Fruit fly (Drosophila melanogaster) whole organism, embryonic: ENCODE results near the gene Trm7-32.

Source experiments
- Antp ChIP-seq: fragments of 200-800 bp; sonication (Bioruptor generic); optimal IDR thresholded peaks from 3 replicates; lab custom pipeline; 2016; ENCODE audit warnings: missing biosample characterization, missing genetic modification characterization
- Bdp1 ChIP-seq: fragments of 200-800 bp; sonication (Bioruptor generic); optimal IDR thresholded peaks from 3 replicates; lab custom pipeline; 2016; ENCODE audit warnings: missing biosample characterization, missing genetic modification characterization
- Bgb ChIP-seq: fragments of 200-800 bp; sonication (Bioruptor generic); IDR thresholded peaks from 2 replicates; pipeline ENCODE4 v1.3.6; 2022; ENCODE audit warnings: missing biosample characterization, missing genetic modification characterization; ENCODE audit not compliant: partially characterized antibody
- C15 ChIP-seq: fragments of 200-800 bp; sonication (Bioruptor generic); IDR thresholded peaks from 3 replicates; pipeline ENCODE4 v1.3.6; 2022; ENCODE audit warnings: missing biosample characterization, missing genetic modification characterization
- CG10274 ChIP-seq: fragments of 200-800 bp; sonication (Bioruptor generic); optimal IDR thresholded peaks from 3 replicates; lab custom pipeline; 2017; ENCODE audit warnings: missing biosample characterization, mild to moderate bottlenecking, missing genetic modification characterization
- CG10431 ChIP-seq: fragments of 200-800 bp; sonication (Bioruptor generic); optimal IDR thresholded peaks from 3 replicates; lab custom pipeline; 2018; ENCODE audit warnings: missing biosample characterization, mild to moderate bottlenecking, missing genetic modification characterization
- CG10462 ChIP-seq: fragments of 200-800 bp; sonication (Bioruptor generic); optimal IDR thresholded peaks from 2 replicates; lab custom pipeline; 2016; ENCODE audit warnings: missing biosample characterization, missing genetic modification characterization
- CG10654 ChIP-seq: fragments of 200-800 bp; sonication (Bioruptor generic); optimal IDR thresholded peaks from 2 replicates; lab custom pipeline; 2016; ENCODE audit warnings: missing biosample characterization, missing genetic modification characterization
- CG11560 ChIP-seq: fragments of 200-800 bp; sonication (Bioruptor generic); IDR thresholded peaks from 3 replicates; pipeline ENCODE4 v1.3.6; 2022; ENCODE audit warnings: missing biosample characterization, missing genetic modification characterization
- CG13287 ChIP-seq: fragments of 200-800 bp; sonication (Bioruptor generic); IDR thresholded peaks from 2 replicates; pipeline ENCODE4 v1.3.6; 2022; ENCODE audit warnings: missing biosample characterization, missing genetic modification characterization; ENCODE audit not compliant: partially characterized antibody
- CG13296 ChIP-seq: fragments of 200-800 bp; sonication (Bioruptor generic); optimal IDR thresholded peaks from 3 replicates; lab custom pipeline; 2018; ENCODE audit warnings: missing biosample characterization, mild to moderate bottlenecking, missing genetic modification characterization
- CG15073 ChIP-seq: fragments of 200-800 bp; sonication (Bioruptor generic); optimal IDR thresholded peaks from 2 replicates; lab custom pipeline; 2016; ENCODE audit warnings: missing biosample characterization, missing genetic modification characterization
- CG1603 ChIP-seq: fragments of 200-800 bp; sonication (Bioruptor generic); optimal IDR thresholded peaks from 2 replicates; lab custom pipeline; 2019; ENCODE audit warnings: missing biosample characterization, mild to moderate bottlenecking, missing genetic modification characterization, moderate library complexity
- CG16863 ChIP-seq: fragments of 200-800 bp; sonication (Bioruptor generic); optimal IDR thresholded peaks from 3 replicates; lab custom pipeline; 2016; ENCODE audit warnings: missing biosample characterization, missing genetic modification characterization
- CG18764 ChIP-seq: fragments of 200-800 bp; sonication (Bioruptor generic); optimal IDR thresholded peaks from 3 replicates; lab custom pipeline; 2016; ENCODE audit warnings: missing biosample characterization, missing genetic modification characterization
- CG2678 ChIP-seq: fragments of 200-800 bp; sonication (Bioruptor generic); optimal IDR thresholded peaks from 3 replicates; lab custom pipeline; 2019; ENCODE audit warnings: missing biosample characterization, mild to moderate bottlenecking, missing genetic modification characterization, moderate library complexity
- CG34422 ChIP-seq: fragments of 200-800 bp; sonication (Bioruptor generic); IDR thresholded peaks from 3 replicates; pipeline ENCODE4 v1.3.6; 2022; ENCODE audit warnings: missing biosample characterization, missing genetic modification characterization
- CG7786 ChIP-seq: fragments of 200-800 bp; sonication (Bioruptor generic); optimal IDR thresholded peaks from 2 replicates; lab custom pipeline; 2016; ENCODE audit warnings: missing biosample characterization, missing genetic modification characterization
- CG8359 ChIP-seq: fragments of 200-800 bp; sonication (Bioruptor generic); optimal IDR thresholded peaks from 2 replicates; lab custom pipeline; 2017; ENCODE audit warnings: missing biosample characterization, mild to moderate bottlenecking, missing genetic modification characterization, borderline replicate concordance
- CG9727 ChIP-seq: fragments of 200-800 bp; sonication (Bioruptor generic); optimal IDR thresholded peaks from 3 replicates; lab custom pipeline; 2017; ENCODE audit warnings: missing biosample characterization, mild to moderate bottlenecking, missing genetic modification characterization
- CkIIα-i1 ChIP-seq: fragments of 200-800 bp; sonication (Bioruptor generic); IDR thresholded peaks from 2 replicates; pipeline ENCODE4 v1.3.6; 2022; ENCODE audit warnings: missing biosample characterization, missing genetic modification characterization
- Doc3 ChIP-seq: fragments of 200-800 bp; sonication (Bioruptor generic); IDR thresholded peaks from 3 replicates; pipeline ENCODE4 v1.3.6; 2022; ENCODE audit warnings: missing biosample characterization, missing genetic modification characterization; ENCODE audit not compliant: partially characterized antibody
- Fer2 ChIP-seq: fragments of 200-800 bp; sonication (Bioruptor generic); optimal IDR thresholded peaks from 2 replicates; lab custom pipeline; 2018; ENCODE audit warnings: missing biosample characterization, mild to moderate bottlenecking, missing genetic modification characterization, moderate library complexity
- HLHmδ ChIP-seq: fragments of 200-800 bp; sonication (Bioruptor generic); optimal IDR thresholded peaks from 2 replicates; lab custom pipeline; 2018; ENCODE audit warnings: missing biosample characterization, mild to moderate bottlenecking, missing genetic modification characterization, moderate library complexity
- Hr3 ChIP-seq: fragments of 200-800 bp; sonication (Bioruptor generic); optimal IDR thresholded peaks from 3 replicates; lab custom pipeline; 2016; ENCODE audit warnings: missing biosample characterization, missing genetic modification characterization
- Hr39 ChIP-seq: fragments of >200 bp; optimal IDR thresholded peaks from 2 replicates; lab custom pipeline; 2017
- Mrtf ChIP-seq: fragments of 200-800 bp; sonication (Bioruptor generic); IDR thresholded peaks from 3 replicates; pipeline ENCODE4 v1.3.6; 2022; ENCODE audit warnings: missing biosample characterization, missing genetic modification characterization
- Rfx ChIP-seq: fragments of 200-800 bp; sonication (Bioruptor generic); IDR thresholded peaks from 2 replicates; pipeline ENCODE4 v1.3.6; 2022; ENCODE audit warnings: missing biosample characterization, missing genetic modification characterization
- Rx ChIP-seq: fragments of 200-800 bp; sonication (Bioruptor generic); IDR thresholded peaks from 2 replicates; pipeline ENCODE4 v1.3.6; 2022; ENCODE audit warnings: missing biosample characterization, missing genetic modification characterization
- Xrp1 ChIP-seq: fragments of 200-800 bp; sonication (Bioruptor generic); IDR thresholded peaks from 2 replicates; pipeline ENCODE4 v1.3.6; 2022; ENCODE audit warnings: missing biosample characterization, missing genetic modification characterization
- bsh ChIP-seq, 2 experiments: fragments of 200-800 bp; sonication (Bioruptor generic); optimal IDR thresholded peaks; 2 replicates each; lab custom pipeline; 2017 to 2018; ENCODE audit warnings: mild to moderate bottlenecking in 2 of 2, missing biosample characterization in 2 of 2, missing genetic modification characterization in 2 of 2, moderate library complexity in 1 of 2
- chm ChIP-seq: fragments of 200-800 bp; sonication (Bioruptor generic); IDR thresholded peaks from 2 replicates; pipeline ENCODE4 v1.3.6; 2022; ENCODE audit warnings: missing biosample characterization, missing genetic modification characterization
- crp ChIP-seq, 2 experiments: fragments of 200-800 bp; sonication (Bioruptor generic); optimal IDR thresholded peaks; 2 replicates in 1 of 2; 3 replicates in 1 of 2; lab custom pipeline; 2017; ENCODE audit warnings: missing biosample characterization in 2 of 2, missing genetic modification characterization in 2 of 2, mild to moderate bottlenecking in 1 of 2, moderate library complexity in 1 of 2
- ems ChIP-seq: fragments of 200-800 bp; sonication (Bioruptor generic); optimal IDR thresholded peaks from 3 replicates; lab custom pipeline; 2016; ENCODE audit warnings: missing biosample characterization, missing genetic modification characterization
- ewg ChIP-seq: fragments of 200-800 bp; sonication (Bioruptor generic); optimal IDR thresholded peaks from 3 replicates; lab custom pipeline; 2017; ENCODE audit warnings: mild to moderate bottlenecking, missing biosample characterization, missing genetic modification reagents, missing genetic modification characterization
- gcm ChIP-seq: fragments of 200-800 bp; sonication (Bioruptor generic); optimal IDR thresholded peaks from 2 replicates; lab custom pipeline; 2019; ENCODE audit warnings: missing biosample characterization, mild to moderate bottlenecking, missing genetic modification characterization, moderate library complexity
- hth ChIP-seq: fragments of >200 bp; optimal IDR thresholded peaks from 2 replicates; lab custom pipeline; 2017; ENCODE audit warnings: inconsistent platforms
- insv ChIP-seq, 2 experiments: fragments of 200-800 bp; sonication (Bioruptor generic); optimal IDR thresholded peaks; 3 replicates each; lab custom pipeline; 2016 to 2018; ENCODE audit warnings: missing biosample characterization in 2 of 2, missing genetic modification characterization in 2 of 2
- lab ChIP-seq: fragments of 200-800 bp; sonication (Bioruptor generic); optimal IDR thresholded peaks from 3 replicates; lab custom pipeline; 2017; ENCODE audit warnings: missing biosample characterization, missing genetic modification characterization, mild to moderate bottlenecking, moderate library complexity, missing genetic modification reagents
- odd ChIP-seq: fragments of 200-800 bp; sonication (Bioruptor generic); optimal IDR thresholded peaks from 2 replicates; lab custom pipeline; 2017; ENCODE audit warnings: missing biosample characterization, mild to moderate bottlenecking, missing genetic modification characterization
- pb ChIP-seq: fragments of 200-800 bp; sonication (Bioruptor generic); optimal IDR thresholded peaks from 3 replicates; lab custom pipeline; 2016; ENCODE audit warnings: missing biosample characterization, missing genetic modification characterization
- phol ChIP-seq: fragments of 200-800 bp; sonication (Bioruptor generic); optimal IDR thresholded peaks from 3 replicates; lab custom pipeline; 2018; ENCODE audit warnings: missing biosample characterization, mild to moderate bottlenecking, missing genetic modification characterization, moderate library complexity
- scrt ChIP-seq: fragments of 200-800 bp; sonication (Bioruptor generic); optimal IDR thresholded peaks from 2 replicates; lab custom pipeline; 2018; ENCODE audit warnings: missing biosample characterization, mild to moderate bottlenecking, missing genetic modification characterization, moderate library complexity
- shn ChIP-seq: fragments of 200-800 bp; sonication (Bioruptor generic); optimal IDR thresholded peaks from 3 replicates; lab custom pipeline; 2016; ENCODE audit warnings: missing biosample characterization, missing genetic modification characterization
- so ChIP-seq: fragments of 200-800 bp; sonication (Bioruptor generic); IDR thresholded peaks from 3 replicates; pipeline ENCODE4 v1.3.6; 2022; ENCODE audit warnings: missing biosample characterization, missing genetic modification characterization
- tin ChIP-seq: fragments of 200-800 bp; sonication (Bioruptor generic); optimal IDR thresholded peaks from 3 replicates; lab custom pipeline; 2016; ENCODE audit warnings: missing biosample characterization, missing genetic modification characterization
- wek ChIP-seq: fragments of 200-800 bp; sonication (Bioruptor generic); optimal IDR thresholded peaks from 3 replicates; lab custom pipeline; 2018; ENCODE audit warnings: missing biosample characterization, mild to moderate bottlenecking, missing genetic modification characterization, moderate library complexity
- zen ChIP-seq: fragments of 200-800 bp; sonication (Bioruptor generic); optimal IDR thresholded peaks from 3 replicates; lab custom pipeline; 2018; ENCODE audit warnings: missing biosample characterization, mild to moderate bottlenecking, missing genetic modification characterization, moderate library complexity

The Trm7-32 gene

dm6 chr3R:17065018-17065784 is 24.7 kb downstream of the Trm7-32 start (continued):
- peak; percentile 97 for TF ChIP-seq CG2678 (tag; lab: Kevin White, UChicago)
- TF ChIP-seq Xrp1 (GFP tag; lab: Robert Waterston, UW) = peak; percentile 91
- TF ChIP-seq so (GFP tag; lab: Robert Waterston, UW) = peak; percentile 90
- 0 out of 2 replicates have a peak, but pooled peaks have one; percentile 34 for TF ChIP-seq CG13287 (GFP tag; lab: Robert Waterston, UW)
- peak; percentile 92 for TF ChIP-seq CG7786 (GFP tag; lab: Kevin White, UChicago)
- TF ChIP-seq odd (GFP tag; lab: Kevin White, UChicago) = peak; percentile 87
- TF ChIP-seq shn (GFP tag; lab: Kevin White, UChicago) = peak; percentile 86
- no peak for TF ChIP-seq hth (lab: Kevin White, UChicago)
- TF ChIP-seq ems (GFP tag; lab: Kevin White, UChicago) = peak; percentile 89
- TF ChIP-seq C15 (GFP tag; lab: Robert Waterston, UW) = 0 out of 3 replicates have a peak, but pooled peaks have one; percentile 54
- peak; percentile 72 for TF ChIP-seq pb (GFP tag; lab: Kevin White, UChicago)
- peak; percentile 89 for TF ChIP-seq CG34422
- peak; percentile 95 for TF ChIP-seq phol (tag; lab: Kevin White, UChicago)
- TF ChIP-seq CkIIα-i1 (GFP tag; lab: Robert Waterston, UW) = peak; percentile 61; the same call in 1 of the 2 replicates
- TF ChIP-seq CG10431 (GFP tag; lab: Kevin White, UChicago) = peak; percentile 83
- TF ChIP-seq Fer2 (tag; lab: Kevin White, UChicago) = peak; percentile 78
- TF ChIP-seq scrt (GFP tag; lab: Kevin White, UChicago) = peak; percentile 91
- TF ChIP-seq Rx = peak; percentile 82
- TF ChIP-seq CG8359 (GFP tag; lab: Kevin White, UChicago) = peak; percentile 80
- peak; percentile 40 to 58 for TF ChIP-seq insv (GFP tag; optimal IDR thresholded peaks at IDR 0.05; lab: Kevin White, UChicago)
- peak; percentile 79 for TF ChIP-seq Bdp1 (GFP tag; lab: Kevin White, UChicago)
- TF ChIP-seq CG10462 (GFP tag; lab: Kevin White, UChicago) = peak; percentile 86
- TF ChIP-seq Hr39 (lab: Kevin White, UChicago) = no peak
- peak; percentile 66; the same call in 1 of the 3 replicates for TF ChIP-seq CG11560 (tag; lab: Robert Waterston, UW)
- peak; percentile 45 for TF ChIP-seq CG15073 (GFP tag; lab: Kevin White, UChicago)
- peak; percentile 96 for TF ChIP-seq CG1603 (tag; lab: Kevin White, UChicago)
- peak; percentile 86 for TF ChIP-seq tin (GFP tag; lab: Kevin White, UChicago)
- peak; percentile 95 for TF ChIP-seq Hr3 (GFP tag; lab: Kevin White, UChicago)
- peak; percentile 85 for TF ChIP-seq ewg (GFP tag; lab: Kevin White, UChicago)
- peak; percentile 54; the same call in 1 of the 2 replicates for TF ChIP-seq chm (GFP tag; lab: Robert Waterston, UW)
- peak; percentile 89 for TF ChIP-seq CG10654
- TF ChIP-seq Antp = peak; percentile 87
- peak; percentile 79 for TF ChIP-seq CG18764 (GFP tag; lab: Kevin White, UChicago)
- TF ChIP-seq bsh (GFP tag; optimal IDR thresholded peaks at IDR 0.05; lab: Kevin White, UChicago) = peak; percentile 81 to 96
- peak; percentile 56; the same call in 1 of the 2 replicates for TF ChIP-seq Bgb (GFP tag; lab: Robert Waterston, UW)
- TF ChIP-seq Mrtf (GFP tag; lab: Robert Waterston, UW) = peak; percentile 77
- peak; percentile 91 for TF ChIP-seq Rfx (GFP tag; lab: Robert Waterston, UW)
- TF ChIP-seq CG13296 (GFP tag; lab: Kevin White, UChicago) = peak; percentile 89
- TF ChIP-seq Doc3 (GFP tag; lab: Robert Waterston, UW) = no peak
- TF ChIP-seq HLHmδ = no peak
- peak; percentile 64 for TF ChIP-seq CG10274
- TF ChIP-seq CG9727 (GFP tag; lab: Kevin White, UChicago) = peak; percentile 93
- peak; percentile 91 for TF ChIP-seq CG16863 (GFP tag; lab: Kevin White, UChicago)
- peak; percentile 77 for TF ChIP-seq wek (GFP tag; lab: Kevin White, UChicago)
- TF ChIP-seq gcm (GFP tag; lab: Kevin White, UChicago) = peak; percentile 95
- peak in 1 of 2 experiments; percentile 54 for TF ChIP-seq crp (GFP tag; optimal IDR thresholded peaks at IDR 0.05; lab: Kevin White, UChicago)
- peak; percentile 95 for TF ChIP-seq lab (GFP tag; lab: Kevin White, UChicago)
- peak; percentile 85 for TF ChIP-seq zen (tag; lab: Kevin White, UChicago)
